Worm (Caenorhabditis elegans) whole organism, young adult: ENCODE data around the gene lin-48.

ENCODE experiments used
- B0019.2 ChIP-seq: fragments of 200-800 bp; sonication (Bioruptor generic); conservative IDR thresholded peaks from 2 replicates; pipeline ENCODE4 v1.3.6; 2022; ENCODE audit warnings: missing genetic modification reagents, missing genetic modification characterization, missing compliant biosample characterization
- Y53G8AR.9 ChIP-seq: fragments of 200-800 bp; sonication (Bioruptor generic); conservative IDR thresholded peaks from 2 replicates; pipeline ENCODE4 v1.3.6; 2022; ENCODE audit warnings: missing genetic modification reagents, missing genetic modification characterization, missing compliant biosample characterization
- Y79H2A.3 ChIP-seq: fragments of 200-800 bp; sonication (Bioruptor generic); conservative IDR thresholded peaks from 2 replicates; pipeline ENCODE4 v1.3.6; 2022; ENCODE audit warnings: missing genetic modification reagents, missing genetic modification characterization, missing compliant biosample characterization
- dpl-1 ChIP-seq: fragments of 150-350 bp; optimal IDR thresholded peaks from 2 replicates; lab custom pipeline; 2014; ENCODE audit warnings: missing biosample characterization, missing genetic modification reagents, missing genetic modification characterization
- hlh-26 ChIP-seq: fragments of 200-800 bp; sonication (Bioruptor generic); conservative IDR thresholded peaks from 2 replicates; pipeline ENCODE4 v1.3.6; 2022; ENCODE audit warnings: missing genetic modification reagents, missing genetic modification characterization, missing compliant biosample characterization
- let-526 ChIP-seq: fragments of 200-800 bp; sonication (Bioruptor generic); IDR thresholded peaks from 2 replicates; pipeline ENCODE4 v1.3.6; 2022; ENCODE audit warnings: missing genetic modification reagents, missing genetic modification characterization, missing compliant biosample characterization
- nfya-2 ChIP-seq: fragments of 200-800 bp; sonication (Bioruptor generic); IDR thresholded peaks from 2 replicates; pipeline ENCODE4 v1.3.6; 2022; ENCODE audit warnings: missing genetic modification reagents, missing genetic modification characterization, missing compliant biosample characterization
- unc-62 ChIP-seq: fragments of 150-350 bp; optimal IDR thresholded peaks from 2 replicates; lab custom pipeline; 2014; ENCODE audit warnings: missing biosample characterization, missing genetic modification reagents, missing genetic modification characterization

DNA sequence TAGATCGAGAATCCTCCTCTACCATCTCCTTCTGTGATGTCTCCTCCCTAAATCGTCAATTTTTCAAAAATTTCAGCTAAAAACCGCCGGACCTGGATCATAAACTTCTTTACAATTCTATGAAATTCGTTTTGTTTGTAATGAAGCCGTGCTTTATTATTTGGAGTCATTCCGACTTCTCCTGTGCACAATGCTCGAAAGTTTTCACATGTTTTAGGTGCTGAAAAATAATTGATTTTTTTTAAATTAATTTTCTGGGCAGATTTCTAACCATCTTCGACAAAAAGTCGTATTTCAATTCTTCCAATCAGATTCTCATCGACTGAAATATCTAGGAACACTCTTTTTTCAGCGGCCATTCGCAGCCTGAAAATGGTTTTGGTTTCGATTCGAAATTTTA, 46.0 kb upstream of the lin-48 start, which contains the start of gene cyn-9:
- TF ChIP-seq let-526 (GFP tag; lab: Robert Waterston, UW) (no peak), nfya-2 (GFP tag; lab: Robert Waterston, UW) (no peak), hlh-26 (GFP tag; lab: Robert Waterston, UW) (no peak), B0019.2 (GFP tag; lab: Robert Waterston, UW) (no peak), Y53G8AR.9 (GFP tag; lab: Robert Waterston, UW) (no peak), dpl-1 (GFP tag; lab: Kevin White, UChicago) (no peak), unc-62 (GFP tag; lab: Kevin White, UChicago) (no peak), Y79H2A.3 (GFP tag; lab: Robert Waterston, UW) (no peak)
